Worm (Caenorhabditis elegans): Measurements from ENCODE around the gene T05A8.7.

DNA sequence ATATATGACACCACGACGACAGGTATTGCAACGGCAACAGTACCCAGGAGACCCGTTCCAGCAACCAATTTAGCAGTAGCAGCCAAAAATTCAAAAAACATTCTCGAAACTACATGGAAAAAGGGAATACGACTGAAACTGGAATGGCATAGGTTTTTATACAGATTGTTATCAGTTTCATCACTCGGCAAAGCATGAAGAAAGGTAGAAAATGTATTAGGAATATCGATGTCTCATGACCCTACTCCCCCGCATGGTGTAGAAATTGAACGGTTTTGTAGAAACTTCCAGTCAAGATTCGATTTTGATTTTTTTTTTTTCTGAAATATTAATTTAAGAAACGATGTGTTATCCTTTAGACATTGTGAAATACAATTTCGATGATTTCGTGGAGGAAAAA is 31.2 kb downstream of the T05A8.7 start, which contains the start of gene T05A8.2:
- no peak for TF ChIP-seq ztf-11 (tag; optimal IDR thresholded peaks at IDR 0.05)
- TF ChIP-seq ceh-83 (GFP tag; optimal IDR thresholded peaks at IDR 0.05) = no peak
- no peak for TF ChIP-seq pha-4 (tag; optimal IDR thresholded peaks at IDR 0.05)
- TF ChIP-seq nhr-28 (tag; optimal IDR thresholded peaks at IDR 0.05) = no peak

All from whole organism, mixed stage, embryonic.